Worm (Caenorhabditis elegans): Measurements from ENCODE around the gene puf-12.
A peak's percentile ranks its signal among the peaks of the same experiment; 100 is the strongest.

The puf-12 gene

DNA sequence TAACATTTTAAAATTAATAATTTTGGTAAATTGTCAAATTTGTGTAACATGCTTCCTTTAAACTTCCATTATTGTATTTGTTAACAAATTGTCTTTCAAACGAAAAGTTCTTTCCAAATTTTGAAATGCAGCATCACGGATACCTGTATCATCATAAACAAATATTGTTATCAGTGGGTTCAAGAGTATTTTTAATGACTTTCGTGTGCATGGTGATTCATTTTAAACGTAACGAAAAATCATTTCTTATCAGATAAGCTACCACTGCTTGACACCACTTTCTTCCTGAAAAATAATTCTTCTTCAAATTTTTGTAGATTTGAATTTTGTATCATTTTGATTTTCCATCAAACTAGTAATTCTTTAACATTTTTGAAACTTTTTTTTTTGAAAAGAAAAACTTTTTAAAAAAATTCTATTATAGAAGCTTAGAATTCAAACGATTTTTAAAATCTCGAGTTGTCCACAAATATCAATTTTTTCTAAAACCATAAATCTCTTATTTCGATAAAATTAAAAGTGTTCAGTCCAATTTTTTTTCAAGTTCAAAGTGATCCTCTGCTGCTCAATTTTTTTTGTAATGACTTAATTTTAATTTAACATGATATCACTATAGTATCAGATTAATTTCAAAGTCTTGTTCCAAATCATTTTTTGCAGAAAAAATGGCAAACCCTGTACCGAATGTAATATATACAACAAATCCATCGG is 34.3 kb downstream of the puf-12 start, which contains the start of gene F27E5.9:
F27E5.9 (plus strand) TSS at position 661 of the 711 bp plus-strand sequence.
- TF ChIP-seq swsn-7 (tag; optimal IDR thresholded peaks at IDR 0.05), result no peak
- no peak for TF ChIP-seq efl-1 (optimal IDR thresholded peaks at IDR 0.05)
- TF ChIP-seq efl-1 (GFP tag; optimal IDR thresholded peaks at IDR 0.05 in 1 of 2), result peak in 1 of 2 experiments; percentile 78
- TF ChIP-seq elt-2 (tag; optimal IDR thresholded peaks at IDR 0.05), result peak; percentile 92
- TF ChIP-seq irx-1 (tag; optimal IDR thresholded peaks at IDR 0.05), result no peak
- TF ChIP-seq ceh-63 (GFP tag; optimal IDR thresholded peaks at IDR 0.05), result no peak
- TF ChIP-seq vab-15 (tag; optimal IDR thresholded peaks at IDR 0.05), result no peak
- TF ChIP-seq ztf-4 (tag; optimal IDR thresholded peaks at IDR 0.05), result no peak
- TF ChIP-seq tlp-1 (tag; optimal IDR thresholded peaks at IDR 0.05), result peak; percentile 80
- TF ChIP-seq unc-98 (GFP tag; IDR thresholded peaks at IDR 0.05), result no peak
- peak in 1 of 2 experiments; percentile 35 for TF ChIP-seq lin-35 (GFP tag; optimal IDR thresholded peaks at IDR 0.05)
- TF ChIP-seq lin-14 (GFP tag; optimal IDR thresholded peaks at IDR 0.05), result no peak
- TF ChIP-seq F16B12.6 (tag; optimal IDR thresholded peaks at IDR 0.05), result no peak
- no peak for TF ChIP-seq blmp-1 (tag; optimal IDR thresholded peaks at IDR 0.05)
- TF ChIP-seq pqm-1 (tag; optimal IDR thresholded peaks at IDR 0.05), result peak; percentile 96

DNA sequence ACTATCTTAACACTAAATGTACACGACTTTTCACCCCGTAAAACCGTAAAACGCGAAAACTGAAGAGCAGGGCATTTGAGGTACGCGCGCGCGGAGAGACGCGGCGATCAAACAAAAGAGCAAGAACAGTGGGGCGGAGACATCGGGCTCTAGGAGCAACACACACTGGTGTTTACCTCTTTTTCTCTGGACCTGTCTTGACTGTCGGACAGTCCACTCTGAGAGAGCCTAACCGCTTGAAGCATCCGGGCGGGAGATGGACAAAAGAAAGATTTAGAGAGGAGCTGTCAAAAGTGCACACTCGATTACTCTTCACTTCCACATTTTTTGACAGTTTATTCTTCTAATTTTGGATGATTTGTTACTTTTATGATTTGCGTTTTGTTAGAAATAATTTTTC is 36.7 kb downstream of the puf-12 start:
- no peak for TF ChIP-seq dsc-1 (tag; optimal IDR thresholded peaks at IDR 0.05)
- TF ChIP-seq xbp-1 (tag; optimal IDR thresholded peaks at IDR 0.05), result no peak
- no peak for TF ChIP-seq nhr-77 (tag; optimal IDR thresholded peaks at IDR 0.05)
- TF ChIP-seq hlh-4 (tag; optimal IDR thresholded peaks at IDR 0.05), result no peak
- TF ChIP-seq fkh-8 (tag; optimal IDR thresholded peaks at IDR 0.05), result no peak
- no peak for TF ChIP-seq C16A3.4 (tag; optimal IDR thresholded peaks at IDR 0.05)
- TF ChIP-seq unc-30 (tag; optimal IDR thresholded peaks at IDR 0.05), result no peak
- no peak for TF ChIP-seq skn-1 (tag; optimal IDR thresholded peaks at IDR 0.05)
- TF ChIP-seq efl-3 (GFP tag; optimal IDR thresholded peaks at IDR 0.05), result no peak
- no peak for TF ChIP-seq nhr-19 (GFP tag; conservative IDR thresholded peaks at IDR 0.05)
- TF ChIP-seq lin-14 (GFP tag; optimal IDR thresholded peaks at IDR 0.05), result no peak

DNA sequence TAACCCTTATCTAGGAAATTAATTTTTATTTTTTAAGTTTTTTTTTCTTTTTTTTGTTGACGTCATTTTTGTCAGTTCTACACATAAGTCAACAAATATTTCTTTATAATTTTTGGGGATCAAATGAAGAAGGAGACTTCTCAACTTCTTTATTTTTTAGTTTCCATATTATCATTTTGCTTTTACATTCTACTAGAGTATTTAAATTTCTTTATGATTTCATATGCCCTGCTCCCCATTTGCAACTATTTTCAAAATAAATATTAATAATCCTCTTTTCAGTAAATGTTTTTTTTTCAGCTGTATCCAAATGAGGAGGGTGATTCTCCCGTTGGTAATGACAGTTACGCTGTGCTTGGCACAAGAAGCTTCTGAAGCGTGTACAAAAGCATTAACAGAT is 37.2 kb downstream of the puf-12 start, which contains the start of gene phg-1:
phg-1 (plus strand) TSS at position 301 of the 400 bp plus-strand sequence.
- no peak for TF ChIP-seq hlh-17 (GFP tag; optimal IDR thresholded peaks at IDR 0.05; ENCODE audit: borderline replicate concordance)
- TF ChIP-seq elt-3 (tag; optimal IDR thresholded peaks at IDR 0.05), result no peak
- no peak for TF ChIP-seq snpc-4 (tag; optimal IDR thresholded peaks at IDR 0.05)
- no peak for TF ChIP-seq nhr-84 (tag; optimal IDR thresholded peaks at IDR 0.05)
- no peak for TF ChIP-seq mep-1 (tag; optimal IDR thresholded peaks at IDR 0.05)
- TF ChIP-seq pqm-1 (tag; optimal IDR thresholded peaks at IDR 0.05), result no peak
- TF ChIP-seq mef-2 (tag; optimal IDR thresholded peaks at IDR 0.05), result no peak
- no peak for TF ChIP-seq lir-3 (tag; optimal IDR thresholded peaks at IDR 0.05; ENCODE audit: poor library complexity)

DNA sequence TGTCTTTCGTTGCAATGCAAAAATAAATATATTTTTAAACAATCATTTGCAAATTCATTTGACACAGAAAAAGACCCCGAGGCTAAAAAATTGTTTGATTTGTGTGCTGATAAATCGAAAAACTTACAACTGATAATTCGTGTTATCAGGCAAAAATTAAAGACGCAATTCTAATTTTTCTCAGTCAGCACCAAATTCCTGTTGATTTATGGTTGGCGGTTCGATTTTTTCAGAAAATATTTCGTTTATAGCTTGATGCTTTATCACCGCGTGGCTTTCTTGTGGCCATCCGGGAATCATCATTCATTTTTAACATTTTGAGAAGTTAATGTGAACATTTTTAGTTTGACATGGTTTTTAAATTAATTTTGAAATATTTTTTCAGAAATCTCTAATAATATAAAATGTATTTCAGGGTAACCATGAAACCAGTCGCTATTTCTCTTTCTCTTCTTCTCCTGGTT is 39.1 kb downstream of the puf-12 start, which contains the start of gene asah-2:
asah-2 (plus strand) TSS at position 414 of the 464 bp plus-strand sequence.
- TF ChIP-seq nhr-90 (tag; optimal IDR thresholded peaks at IDR 0.05; ENCODE audit: poor library complexity), result peak; percentile 2
- TF ChIP-seq pqm-1 (tag; optimal IDR thresholded peaks at IDR 0.05), result no peak
- TF ChIP-seq isw-1 (GFP tag; IDR thresholded peaks at IDR 0.05), result no peak
- TF ChIP-seq elt-2 (tag; optimal IDR thresholded peaks at IDR 0.05), result peak; percentile 83
- no peak for TF ChIP-seq mep-1 (tag; optimal IDR thresholded peaks at IDR 0.05)

DNA sequence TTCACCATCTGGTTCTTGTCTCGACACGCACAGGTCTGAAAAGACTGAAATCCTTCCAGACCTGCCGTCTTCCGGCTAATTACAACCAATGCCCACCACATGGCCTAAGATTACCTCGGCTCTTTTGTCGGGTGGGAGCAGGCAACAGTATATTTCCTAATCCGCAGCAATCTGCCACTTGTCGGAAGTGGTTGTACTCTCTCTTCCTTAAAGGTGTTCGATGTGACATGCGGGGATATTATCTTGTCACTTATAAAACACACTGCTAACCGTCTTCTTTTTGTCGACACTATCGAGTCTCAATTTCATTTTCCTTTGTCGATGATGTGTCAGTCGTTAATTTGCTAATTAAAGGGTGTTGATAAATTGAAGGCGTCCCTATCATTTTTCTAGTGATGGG is 44.0 kb downstream of the puf-12 start, which contains the start of gene F27E5.3:
F27E5.3 (minus strand) TSS at position 101 of the 400 bp plus-strand sequence.
- no peak for TF ChIP-seq nhr-77 (tag; optimal IDR thresholded peaks at IDR 0.05)
- TF ChIP-seq nhr-76 (tag; optimal IDR thresholded peaks at IDR 0.05), result no peak
- no peak for TF ChIP-seq C04F5.9 (tag; optimal IDR thresholded peaks at IDR 0.05)
- no peak for TF ChIP-seq fkh-4 (tag; optimal IDR thresholded peaks at IDR 0.05; ENCODE audit: borderline replicate concordance)
- TF ChIP-seq lin-13 (GFP tag; optimal IDR thresholded peaks at IDR 0.05), result no peak
